Worm (Caenorhabditis elegans) whole organism, L3 larva: ENCODE results near the gene C03A3.2.

Experiments
- R02D3.7 ChIP-seq: fragments of 150-350 bp; optimal IDR thresholded peaks from 2 replicates; lab custom pipeline; 2014; ENCODE audit warnings: missing biosample characterization, missing genetic modification characterization
- aly-2 ChIP-seq: fragments of 150-350 bp; optimal IDR thresholded peaks from 2 replicates; lab custom pipeline; 2014; ENCODE audit warnings: missing biosample characterization, missing genetic modification characterization
- ceh-28 ChIP-seq: fragments of 150-350 bp; optimal IDR thresholded peaks from 2 replicates; lab custom pipeline; 2014; ENCODE audit warnings: missing biosample characterization, missing genetic modification reagents, missing genetic modification characterization
- ceh-82 ChIP-seq: fragments of 150-350 bp; optimal IDR thresholded peaks from 2 replicates; lab custom pipeline; 2014; ENCODE audit warnings: missing biosample characterization, missing genetic modification characterization
- ceh-9 ChIP-seq: sonication (generic microtip); optimal IDR thresholded peaks from 2 replicates; lab custom pipeline; 2018; ENCODE audit warnings: missing biosample characterization, missing genetic modification characterization
- egl-27 ChIP-seq: sonication (generic microtip); optimal IDR thresholded peaks from 4 replicates; lab custom pipeline; 2017; ENCODE audit warnings: missing biosample characterization, missing genetic modification reagents, missing genetic modification characterization
- egl-5 ChIP-seq: fragments of 150-350 bp; optimal IDR thresholded peaks from 2 replicates; lab custom pipeline; 2017; ENCODE audit warnings: missing biosample characterization, missing genetic modification reagents, missing genetic modification characterization, inconsistent platforms
- elt-1 ChIP-seq: fragments of 150-350 bp; optimal IDR thresholded peaks from 2 replicates; lab custom pipeline; 2014; ENCODE audit warnings: missing biosample characterization, missing genetic modification characterization
- elt-2 ChIP-seq: sonication (generic microtip); optimal IDR thresholded peaks from 2 replicates; lab custom pipeline; 2016; ENCODE audit warnings: missing genetic modification reagents, mild to moderate bottlenecking, missing genetic modification characterization, missing compliant biosample characterization
- elt-3 ChIP-seq, 3 experiments: fragments of 150-350 bp in 1 of 3; sonication (generic microtip) in 2 of 3; optimal IDR thresholded peaks; 2 replicates in 2 of 3; 4 replicates in 1 of 3; lab custom pipeline; 2014 to 2017; ENCODE audit warnings: missing biosample characterization in 3 of 3, missing genetic modification characterization in 3 of 3
- eor-1 ChIP-seq, 2 experiments: fragments of 150-350 bp; optimal IDR thresholded peaks; 2 replicates each; lab custom pipeline; 2014 to 2018; ENCODE audit warnings: missing biosample characterization in 2 of 2, missing genetic modification characterization in 2 of 2
- fkh-2 ChIP-seq: fragments of 150-350 bp; optimal IDR thresholded peaks from 2 replicates; lab custom pipeline; 2014; ENCODE audit warnings: missing biosample characterization, missing genetic modification reagents, missing genetic modification characterization
- fos-1 ChIP-seq: fragments of 150-350 bp; optimal IDR thresholded peaks from 2 replicates; lab custom pipeline; 2014; ENCODE audit warnings: missing biosample characterization, missing genetic modification characterization
- hmg-11 ChIP-seq: sonication (generic microtip); optimal IDR thresholded peaks from 2 replicates; lab custom pipeline; 2016; ENCODE audit warnings: missing genetic modification characterization, missing compliant biosample characterization
- jun-1 ChIP-seq: fragments of 150-350 bp; optimal IDR thresholded peaks from 2 replicates; lab custom pipeline; 2014; ENCODE audit warnings: missing biosample characterization, missing genetic modification reagents, missing genetic modification characterization
- lin-15B ChIP-seq: fragments of 150-350 bp; optimal IDR thresholded peaks from 2 replicates; lab custom pipeline; 2014; ENCODE audit warnings: missing biosample characterization, missing genetic modification characterization
- lin-39 ChIP-seq: fragments of 150-350 bp; optimal IDR thresholded peaks from 2 replicates; lab custom pipeline; 2018; ENCODE audit warnings: missing biosample characterization, missing genetic modification reagents, missing genetic modification characterization
- mml-1 ChIP-seq: fragments of 150-350 bp; sonication (generic microtip); optimal IDR thresholded peaks from 3 replicates; lab custom pipeline; 2014; ENCODE audit warnings: missing biosample characterization, missing genetic modification characterization
- nfya-1 ChIP-seq: sonication (generic microtip); optimal IDR thresholded peaks from 2 replicates; lab custom pipeline; 2017; ENCODE audit warnings: missing genetic modification characterization, mild to moderate bottlenecking, missing compliant biosample characterization, antibody characterized with exemption, moderate library complexity; ENCODE audit not compliant: insufficient read depth
- nhr-11 ChIP-seq: fragments of 150-350 bp; optimal IDR thresholded peaks from 2 replicates; lab custom pipeline; 2014; ENCODE audit warnings: missing biosample characterization, missing genetic modification characterization
- nhr-12 ChIP-seq: fragments of 150-350 bp; optimal IDR thresholded peaks from 2 replicates; lab custom pipeline; 2014; ENCODE audit warnings: missing biosample characterization, missing genetic modification characterization
- nhr-23 ChIP-seq: fragments of 150-350 bp; optimal IDR thresholded peaks from 2 replicates; lab custom pipeline; 2014; ENCODE audit warnings: missing biosample characterization, missing genetic modification reagents, missing genetic modification characterization
- nhr-25 ChIP-seq: sonication (generic microtip); optimal IDR thresholded peaks from 2 replicates; lab custom pipeline; 2017; ENCODE audit warnings: missing biosample characterization, missing genetic modification characterization
- nhr-28 ChIP-seq: fragments of 150-350 bp; optimal IDR thresholded peaks from 2 replicates; lab custom pipeline; 2014; ENCODE audit warnings: missing biosample characterization, missing genetic modification characterization
- nhr-43 ChIP-seq: sonication (generic microtip); optimal IDR thresholded peaks from 2 replicates; lab custom pipeline; 2016; ENCODE audit warnings: mild to moderate bottlenecking, missing genetic modification characterization, missing compliant biosample characterization; ENCODE audit not compliant: poor library complexity, severe bottlenecking
- nhr-76 ChIP-seq: fragments of 150-350 bp; sonication (generic microtip); optimal IDR thresholded peaks from 5 replicates; lab custom pipeline; 2014; ENCODE audit warnings: missing biosample characterization, missing genetic modification characterization
- pha-4 ChIP-seq: fragments of 150-350 bp; optimal IDR thresholded peaks from 2 replicates; lab custom pipeline; 2014; ENCODE audit warnings: missing biosample characterization, missing genetic modification reagents, missing genetic modification characterization
- pqm-1 ChIP-seq: fragments of 150-350 bp; optimal IDR thresholded peaks from 2 replicates; lab custom pipeline; 2017; ENCODE audit warnings: missing biosample characterization, missing genetic modification characterization, inconsistent platforms
- sea-2 ChIP-seq: fragments of 150-350 bp; sonication (generic microtip); optimal IDR thresholded peaks from 4 replicates; lab custom pipeline; 2014; ENCODE audit warnings: missing biosample characterization, missing genetic modification reagents, missing genetic modification characterization
- tbx-2 ChIP-seq: sonication (generic microtip); optimal IDR thresholded peaks from 2 replicates; lab custom pipeline; 2016; ENCODE audit warnings: mild to moderate bottlenecking, missing genetic modification characterization, missing compliant biosample characterization
- unc-39 ChIP-seq: sonication (generic microtip); optimal IDR thresholded peaks from 4 replicates; lab custom pipeline; 2017; ENCODE audit warnings: missing biosample characterization, missing genetic modification characterization
- unc-62 ChIP-seq: fragments of 150-350 bp; sonication (generic microtip); optimal IDR thresholded peaks from 4 replicates; lab custom pipeline; 2014; ENCODE audit warnings: missing biosample characterization, missing genetic modification reagents, missing genetic modification characterization
- ztf-11 ChIP-seq: fragments of 150-350 bp; optimal IDR thresholded peaks from 2 replicates; lab custom pipeline; 2014; ENCODE audit warnings: missing biosample characterization, missing genetic modification characterization

Gene C03A3.2

ce11 chrX:11249392-11249791, 13.3 kb upstream of the C03A3.2 start:
- TF ChIP-seq nhr-23 (peak; percentile 25), egl-5 (peak; percentile 19), nfya-1 (tag; lab: Kevin White, UChicago) (no peak)

- TF ChIP-seq pqm-1 (tag; lab: Kevin White, UChicago) (peak; percentile 19), ceh-82 (tag; lab: Kevin White, UChicago) (no peak), fos-1 (no peak), nhr-76 (no peak), elt-2 (peak; percentile 42), aly-2 (tag; lab: Kevin White, UChicago) (no peak)
Measured at ce11 chrX:11250983-11251382, 11.7 kb upstream of the C03A3.2 start.

- TF ChIP-seq nhr-43 (tag; lab: Kevin White, UChicago): no peak
- no peak for TF ChIP-seq ztf-11 (tag; lab: Kevin White, UChicago)
- TF ChIP-seq pqm-1 (tag; lab: Kevin White, UChicago): peak; percentile 8
- no peak for TF ChIP-seq unc-62
- TF ChIP-seq elt-2: peak; percentile 21
Measured at ce11 chrX:11251928-11252327, 10.7 kb upstream of the C03A3.2 start.

- TF ChIP-seq pha-4 (tag; lab: Kevin White, UChicago) (peak; percentile 31), jun-1 (no peak), pqm-1 (tag; lab: Kevin White, UChicago) (peak; percentile 51), nhr-11 (tag; lab: Kevin White, UChicago) (no peak), unc-39 (tag; lab: Kevin White, UChicago) (no peak), nhr-25 (tag; lab: Kevin White, UChicago) (peak; percentile 43), hmg-11 (tag; lab: Kevin White, UChicago) (peak; percentile 68), sea-2 (GFP tag; lab: Kevin White, UChicago) (no peak), elt-1 (tag; lab: Kevin White, UChicago) (no peak), elt-2 (peak; percentile 26), nhr-43 (tag; lab: Kevin White, UChicago) (peak; percentile 70), nfya-1 (tag; lab: Kevin White, UChicago) (peak; percentile 57), egl-5 (no peak), ztf-11 (tag; lab: Kevin White, UChicago) (no peak), tbx-2 (tag; lab: Kevin White, UChicago) (peak; percentile 27), lin-39 (peak; percentile 79)
- TF ChIP-seq, all 47 proteins: peak for 9
Measured at ce11 chrX:11252429-11252828, 10.2 kb upstream of the C03A3.2 start.

ce11 chrX:11257071-11257470, 5.6 kb upstream of the C03A3.2 start, which contains the start of gene C03A3.1:
Gene C03A3.1 (plus strand): TSS chrX:11257361.
- TF ChIP-seq egl-27: no peak
- no peak for TF ChIP-seq nhr-43 (tag; lab: Kevin White, UChicago)
- peak; percentile 21 for TF ChIP-seq lin-15B (tag; lab: Kevin White, UChicago)
- no peak for TF ChIP-seq elt-3 (tag; optimal IDR thresholded peaks at IDR 0.05; lab: Kevin White, UChicago)
- no peak for TF ChIP-seq nhr-25 (tag; lab: Kevin White, UChicago)
- TF ChIP-seq mml-1 (tag; lab: Kevin White, UChicago): no peak
- no peak for TF ChIP-seq fkh-2 (tag; lab: Kevin White, UChicago)
- no peak for TF ChIP-seq nhr-12 (tag; lab: Kevin White, UChicago)
- TF ChIP-seq lin-39: peak; percentile 83
- no peak for TF ChIP-seq pha-4 (tag; lab: Kevin White, UChicago)
- no peak for TF ChIP-seq R02D3.7 (tag; lab: Kevin White, UChicago)
- no peak for TF ChIP-seq nhr-11 (tag; lab: Kevin White, UChicago)
- peak; percentile 39 for TF ChIP-seq hmg-11 (tag; lab: Kevin White, UChicago)
- no peak for TF ChIP-seq ztf-11 (tag; lab: Kevin White, UChicago)
- no peak for TF ChIP-seq ceh-28
- no peak for TF ChIP-seq nhr-28 (tag; lab: Kevin White, UChicago)
- no peak for TF ChIP-seq ceh-9 (tag; lab: Kevin White, UChicago)
- peak; percentile 44 for TF ChIP-seq nfya-1 (tag; lab: Kevin White, UChicago)
- TF ChIP-seq elt-1 (tag; lab: Kevin White, UChicago): no peak
- TF ChIP-seq eor-1 (tag; optimal IDR thresholded peaks at IDR 0.05; lab: Kevin White, UChicago): no peak
